Fruit fly (Drosophila melanogaster) whole organism, embryonic: ENCODE results near the gene MESK4.

ENCODE experiments used
- Abd-B ChIP-seq: fragments of 200-800 bp; sonication (Bioruptor generic); optimal IDR thresholded peaks from 2 replicates; lab custom pipeline; 2018; ENCODE audit warnings: missing biosample characterization, mild to moderate bottlenecking, missing genetic modification characterization, moderate library complexity
- Bteb2 ChIP-seq: fragments of 200-800 bp; sonication (Bioruptor generic); optimal IDR thresholded peaks from 2 replicates; lab custom pipeline; 2016; ENCODE audit warnings: missing biosample characterization, missing genetic modification characterization
- CG10209 ChIP-seq: fragments of 200-800 bp; sonication (Bioruptor generic); optimal IDR thresholded peaks from 3 replicates; lab custom pipeline; 2017; ENCODE audit warnings: missing biosample characterization, mild to moderate bottlenecking, missing genetic modification characterization, missing genetic modification reagents
- CG10321 ChIP-seq: fragments of 200-800 bp; sonication (Bioruptor generic); IDR thresholded peaks from 2 replicates; pipeline ENCODE4 v1.3.6; 2022; ENCODE audit warnings: missing biosample characterization, missing genetic modification characterization
- CG11085 ChIP-seq: fragments of 200-800 bp; sonication (Bioruptor generic); IDR thresholded peaks from 2 replicates; pipeline ENCODE4 v1.3.6; 2022; ENCODE audit warnings: missing biosample characterization, missing genetic modification characterization
- CG11695 ChIP-seq: fragments of 200-800 bp; sonication (Bioruptor generic); IDR thresholded peaks from 3 replicates; pipeline ENCODE4 v1.3.6; 2022; ENCODE audit warnings: missing biosample characterization, missing genetic modification characterization
- CG12942 ChIP-seq: fragments of 200-800 bp; sonication (Bioruptor generic); optimal IDR thresholded peaks from 3 replicates; lab custom pipeline; 2016; ENCODE audit warnings: missing biosample characterization, missing genetic modification characterization
- CG14441 ChIP-seq: fragments of 200-800 bp; sonication (Bioruptor generic); IDR thresholded peaks from 2 replicates; pipeline ENCODE4 v1.3.6; 2022; ENCODE audit warnings: missing biosample characterization, missing genetic modification characterization
- CG15011 ChIP-seq: fragments of 200-800 bp; sonication (Bioruptor generic); optimal IDR thresholded peaks from 3 replicates; lab custom pipeline; 2018; ENCODE audit warnings: missing biosample characterization, mild to moderate bottlenecking, missing genetic modification characterization
- CG16863 ChIP-seq: fragments of 200-800 bp; sonication (Bioruptor generic); optimal IDR thresholded peaks from 3 replicates; lab custom pipeline; 2016; ENCODE audit warnings: missing biosample characterization, missing genetic modification characterization
- CG17912 ChIP-seq: fragments of 200-800 bp; sonication (Bioruptor generic); optimal IDR thresholded peaks from 2 replicates; lab custom pipeline; 2018; ENCODE audit warnings: missing biosample characterization, mild to moderate bottlenecking, missing genetic modification characterization
- CG2875 ChIP-seq: fragments of 200-800 bp; sonication (Bioruptor generic); optimal IDR thresholded peaks from 2 replicates; lab custom pipeline; 2017; ENCODE audit warnings: missing biosample characterization, mild to moderate bottlenecking, missing genetic modification characterization, missing genetic modification reagents
- CG43689 ChIP-seq: fragments of 200-800 bp; sonication (Bioruptor generic); IDR thresholded peaks from 2 replicates; pipeline ENCODE4 v1.3.6; 2022; ENCODE audit warnings: missing biosample characterization, missing genetic modification characterization
- CG4404 ChIP-seq: fragments of 200-800 bp; sonication (Bioruptor generic); IDR thresholded peaks from 2 replicates; pipeline ENCODE4 v1.3.6; 2022; ENCODE audit warnings: missing biosample characterization, missing genetic modification characterization
- CG4707 ChIP-seq: fragments of 200-800 bp; sonication (Bioruptor generic); optimal IDR thresholded peaks from 2 replicates; lab custom pipeline; 2018; ENCODE audit warnings: missing biosample characterization, mild to moderate bottlenecking, missing genetic modification characterization, moderate library complexity
- CG4854 ChIP-seq: fragments of 200-800 bp; sonication (Bioruptor generic); optimal IDR thresholded peaks from 2 replicates; lab custom pipeline; 2016; ENCODE audit warnings: missing biosample characterization, missing genetic modification characterization, inconsistent platforms
- CG8388 ChIP-seq: fragments of 200-800 bp; sonication (Bioruptor generic); optimal IDR thresholded peaks from 2 replicates; lab custom pipeline; 2019; ENCODE audit warnings: missing biosample characterization, mild to moderate bottlenecking, missing genetic modification characterization, moderate library complexity
- CG9609 ChIP-seq: fragments of 200-800 bp; sonication (Bioruptor generic); optimal IDR thresholded peaks from 3 replicates; lab custom pipeline; 2016; ENCODE audit warnings: missing biosample characterization, missing genetic modification characterization
- CG9727 ChIP-seq: fragments of 200-800 bp; sonication (Bioruptor generic); optimal IDR thresholded peaks from 3 replicates; lab custom pipeline; 2017; ENCODE audit warnings: missing biosample characterization, mild to moderate bottlenecking, missing genetic modification characterization
- CrebB ChIP-seq: fragments of 200-800 bp; sonication (Bioruptor generic); optimal IDR thresholded peaks from 3 replicates; lab custom pipeline; 2018; ENCODE audit warnings: missing biosample characterization, mild to moderate bottlenecking, missing genetic modification characterization
- Elba2 ChIP-seq: fragments of 200-800 bp; sonication (Bioruptor generic); optimal IDR thresholded peaks from 3 replicates; lab custom pipeline; 2016; ENCODE audit warnings: missing biosample characterization, missing genetic modification characterization
- Gug ChIP-seq: fragments of 200-800 bp; sonication (Bioruptor generic); IDR thresholded peaks from 4 replicates; pipeline ENCODE4 v1.3.6; 2022; ENCODE audit warnings: missing biosample characterization, missing genetic modification characterization
- HLH54F ChIP-seq: fragments of 200-800 bp; sonication (Bioruptor generic); optimal IDR thresholded peaks from 3 replicates; lab custom pipeline; 2016; ENCODE audit warnings: missing biosample characterization, missing genetic modification characterization
- Med ChIP-seq: fragments of 200-800 bp; sonication (Bioruptor generic); peaks from one replicate; lab custom pipeline; 2016; ENCODE audit warnings: missing biosample characterization, missing genetic modification characterization, mild to moderate bottlenecking, inconsistent platforms, moderate library complexity
- Mrtf ChIP-seq: fragments of 200-800 bp; sonication (Bioruptor generic); IDR thresholded peaks from 3 replicates; pipeline ENCODE4 v1.3.6; 2022; ENCODE audit warnings: missing biosample characterization, missing genetic modification characterization
- Side ChIP-seq: fragments of 200-800 bp; sonication (Bioruptor generic); optimal IDR thresholded peaks from 2 replicates; lab custom pipeline; 2016; ENCODE audit warnings: missing biosample characterization, missing genetic modification characterization
- Stat92E ChIP-seq, 3 experiments: fragments of >200 bp in 2 of 3; fragments of 200-800 bp in 1 of 3; sonication (Bioruptor generic) in 1 of 3; optimal IDR thresholded peaks; 2 replicates each; lab custom pipeline; 2017 to 2019; ENCODE audit warnings: missing biosample characterization in 3 of 3, missing genetic modification characterization in 3 of 3, mild to moderate bottlenecking in 1 of 3, moderate library complexity in 1 of 3
- Taf1 ChIP-seq: fragments of 200-800 bp; sonication (Bioruptor generic); IDR thresholded peaks from 2 replicates; pipeline ENCODE4 v1.3.6; 2022; ENCODE audit warnings: missing biosample characterization, missing genetic modification characterization
- abd-A ChIP-seq: fragments of 200-800 bp; sonication (Bioruptor generic); optimal IDR thresholded peaks from 3 replicates; lab custom pipeline; 2019; ENCODE audit warnings: missing biosample characterization, mild to moderate bottlenecking, missing genetic modification characterization, moderate library complexity
- ap ChIP-seq: fragments of 200-800 bp; sonication (Bioruptor generic); IDR thresholded peaks from 2 replicates; pipeline ENCODE4 v1.3.6; 2022; ENCODE audit warnings: missing biosample characterization, missing genetic modification characterization
- bcd ChIP-seq: fragments of 200-800 bp; sonication (Bioruptor generic); optimal IDR thresholded peaks from 2 replicates; lab custom pipeline; 2017; ENCODE audit warnings: missing biosample characterization, mild to moderate bottlenecking, missing genetic modification characterization
- cg ChIP-seq: fragments of 200-800 bp; sonication (Bioruptor generic); optimal IDR thresholded peaks from 3 replicates; lab custom pipeline; 2019; ENCODE audit warnings: missing biosample characterization, mild to moderate bottlenecking, missing genetic modification characterization, moderate library complexity
- chif ChIP-seq, 2 experiments: fragments of 200-800 bp; sonication (Bioruptor generic); optimal IDR thresholded peaks; 3 replicates each; lab custom pipeline; 2016; ENCODE audit warnings: missing biosample characterization in 2 of 2, missing genetic modification characterization in 2 of 2
- corto ChIP-seq: fragments of 200-800 bp; sonication (Bioruptor generic); optimal IDR thresholded peaks from 2 replicates; lab custom pipeline; 2016; ENCODE audit warnings: missing biosample characterization, mild to moderate bottlenecking, missing genetic modification characterization, moderate library complexity
- cwo ChIP-seq: fragments of 200-800 bp; sonication (Bioruptor generic); optimal IDR thresholded peaks from 3 replicates; lab custom pipeline; 2017; ENCODE audit warnings: missing biosample characterization, missing genetic modification characterization, mild to moderate bottlenecking, moderate library complexity, missing genetic modification reagents
- esg ChIP-seq: fragments of 200-800 bp; sonication (Bioruptor generic); conservative IDR thresholded peaks from 2 replicates; pipeline ENCODE4 v1.3.6; 2022; ENCODE audit warnings: missing biosample characterization, missing genetic modification characterization
- fd102C ChIP-seq: fragments of 200-800 bp; sonication (Bioruptor generic); optimal IDR thresholded peaks from 2 replicates; lab custom pipeline; 2018; ENCODE audit warnings: missing biosample characterization, mild to moderate bottlenecking, missing genetic modification characterization, moderate library complexity
- grn ChIP-seq: fragments of 200-800 bp; sonication (Bioruptor generic); optimal IDR thresholded peaks from 3 replicates; lab custom pipeline; 2017; ENCODE audit warnings: missing biosample characterization, missing genetic modification characterization
- gsb-n ChIP-seq: fragments of 200-800 bp; sonication (Bioruptor generic); optimal IDR thresholded peaks from 3 replicates; lab custom pipeline; 2018; ENCODE audit warnings: missing biosample characterization, mild to moderate bottlenecking, missing genetic modification characterization
- gt ChIP-seq: fragments of 200-800 bp; sonication (Bioruptor generic); IDR thresholded peaks from 2 replicates; pipeline ENCODE4 v1.3.6; 2022; ENCODE audit warnings: missing biosample characterization, missing genetic modification characterization
- ind ChIP-seq: fragments of 200-800 bp; sonication (Bioruptor generic); optimal IDR thresholded peaks from 3 replicates; lab custom pipeline; 2016; ENCODE audit warnings: missing biosample characterization, missing genetic modification characterization
- lab ChIP-seq: fragments of 200-800 bp; sonication (Bioruptor generic); optimal IDR thresholded peaks from 3 replicates; lab custom pipeline; 2017; ENCODE audit warnings: missing biosample characterization, missing genetic modification characterization, mild to moderate bottlenecking, moderate library complexity, missing genetic modification reagents
- lola ChIP-seq, 3 experiments: fragments of >200 bp in 2 of 3; fragments of 200-800 bp in 1 of 3; sonication (Bioruptor generic) in 1 of 3; optimal IDR thresholded peaks; 2 replicates each; lab custom pipeline; 2017 to 2019; ENCODE audit warnings: missing biosample characterization in 3 of 3, missing genetic modification characterization in 3 of 3, mild to moderate bottlenecking in 1 of 3, moderate library complexity in 1 of 3
- luna ChIP-seq: fragments of 200-800 bp; sonication (Bioruptor generic); optimal IDR thresholded peaks from 2 replicates; lab custom pipeline; 2016; ENCODE audit warnings: missing biosample characterization, missing genetic modification characterization
- mam ChIP-seq: fragments of 200-800 bp; sonication (Bioruptor generic); optimal IDR thresholded peaks from 3 replicates; lab custom pipeline; 2016; ENCODE audit warnings: missing biosample characterization, missing genetic modification characterization
- oc ChIP-seq: fragments of 200-800 bp; sonication (Bioruptor generic); optimal IDR thresholded peaks from 2 replicates; lab custom pipeline; 2018; ENCODE audit warnings: missing biosample characterization, mild to moderate bottlenecking, missing genetic modification characterization, moderate library complexity
- psq ChIP-seq: fragments of 200-800 bp; sonication (Bioruptor generic); optimal IDR thresholded peaks from 2 replicates; lab custom pipeline; 2017; ENCODE audit warnings: missing biosample characterization, missing genetic modification characterization
- slou ChIP-seq: fragments of 200-800 bp; sonication (Bioruptor generic); optimal IDR thresholded peaks from 3 replicates; lab custom pipeline; 2016; ENCODE audit warnings: missing biosample characterization, missing genetic modification characterization
- sug ChIP-seq: fragments of 200-800 bp; optimal IDR thresholded peaks from 2 replicates; lab custom pipeline; 2019; ENCODE audit warnings: missing biosample characterization, mild to moderate bottlenecking, missing genetic modification characterization, moderate library complexity
- ttk ChIP-seq: fragments of 200-800 bp; sonication (Bioruptor generic); IDR thresholded peaks from 2 replicates; pipeline ENCODE4 v2.1.2; 2022; ENCODE audit warnings: missing biosample characterization, missing genetic modification characterization
- tx ChIP-seq: fragments of 200-800 bp; sonication (Bioruptor generic); optimal IDR thresholded peaks from 2 replicates; lab custom pipeline; 2016; ENCODE audit warnings: missing biosample characterization, missing genetic modification characterization
- wor ChIP-seq: fragments of 200-800 bp; sonication (Bioruptor generic); IDR thresholded peaks from 2 replicates; pipeline ENCODE4 v1.3.6; 2022; ENCODE audit warnings: missing biosample characterization, missing genetic modification characterization

The MESK4 gene

dm6 chr3R:16991781-16992180 is 3.2 kb downstream of the MESK4 start, which contains the start of gene EMC2B (continued):
- no peak for TF ChIP-seq fd102C (GFP tag; lab: Kevin White, UChicago)
- TF ChIP-seq Side (GFP tag; lab: Kevin White, UChicago): peak; percentile 45
- no peak for TF ChIP-seq grn (GFP tag; lab: Kevin White, UChicago)
- TF ChIP-seq Bteb2 (GFP tag; lab: Kevin White, UChicago): peak; percentile 10
- TF ChIP-seq lab (GFP tag; lab: Kevin White, UChicago): peak; percentile 31
- no peak for TF ChIP-seq esg (GFP tag; lab: Robert Waterston, UW)
- peak; percentile 14 for TF ChIP-seq CG8388 (GFP tag; lab: Kevin White, UChicago)
- TF ChIP-seq psq: no peak
- TF ChIP-seq CG2875 (GFP tag; lab: Kevin White, UChicago): no peak
- peak; percentile 34 to 39 for TF ChIP-seq chif (GFP tag; optimal IDR thresholded peaks at IDR 0.05; lab: Kevin White, UChicago)
- TF ChIP-seq gt (GFP tag; lab: Robert Waterston, UW): no peak
- TF ChIP-seq bcd: peak; percentile 34
- TF ChIP-seq tx (GFP tag; lab: Kevin White, UChicago): peak; percentile 13
- no peak for TF ChIP-seq corto (GFP tag; lab: Kevin White, UChicago)
- TF ChIP-seq CG17912: peak; percentile 40
- TF ChIP-seq luna (GFP tag; lab: Kevin White, UChicago): no peak
- TF ChIP-seq ind (GFP tag; lab: Kevin White, UChicago): peak; percentile 36
- no peak for TF ChIP-seq CG4854 (GFP tag; lab: Kevin White, UChicago)
- TF ChIP-seq HLH54F (GFP tag; lab: Kevin White, UChicago): peak; percentile 39
- no peak for TF ChIP-seq abd-A (tag; lab: Kevin White, UChicago)
- TF ChIP-seq Elba2 (GFP tag; lab: Kevin White, UChicago): peak; percentile 78
- peak; percentile 41 for TF ChIP-seq CG9609 (GFP tag; lab: Kevin White, UChicago)
- no peak for TF ChIP-seq CG16863 (GFP tag; lab: Kevin White, UChicago)
- no peak for TF ChIP-seq CG10209 (GFP tag; lab: Kevin White, UChicago)
- TF ChIP-seq oc (tag; lab: Kevin White, UChicago): no peak
- TF ChIP-seq wor (GFP tag; lab: Robert Waterston, UW): no peak
- no peak for TF ChIP-seq CG4707 (GFP tag; lab: Kevin White, UChicago)
- TF ChIP-seq cwo (GFP tag; lab: Kevin White, UChicago): no peak
- TF ChIP-seq CG12942 (GFP tag; lab: Kevin White, UChicago): no peak
- no peak for TF ChIP-seq Mrtf (GFP tag; lab: Robert Waterston, UW)
- TF ChIP-seq CG11695 (GFP tag; lab: Robert Waterston, UW): no peak
- TF ChIP-seq cg (GFP tag; lab: Kevin White, UChicago): no peak
- TF ChIP-seq Taf1: no peak
- TF ChIP-seq gsb-n (tag; lab: Kevin White, UChicago): peak; percentile 5
- peak; percentile 43; the same call in 2 of the 4 replicates for TF ChIP-seq Gug (GFP tag; lab: Robert Waterston, UW)
- peak in 1 of 3 experiments; percentile 16 for TF ChIP-seq lola (GFP tag; optimal IDR thresholded peaks at IDR 0.05; lab: Kevin White, UChicago)
- peak; percentile 56 for TF ChIP-seq mam
- no peak for TF ChIP-seq slou
- TF ChIP-seq Med (GFP tag; lab: Kevin White, UChicago): peak; percentile 83
- no peak for TF ChIP-seq CG43689
- TF ChIP-seq Stat92E (GFP tag; optimal IDR thresholded peaks at IDR 0.05; lab: Kevin White, UChicago): no peak
- TF ChIP-seq CG10321 (GFP tag; lab: Robert Waterston, UW): no peak
- TF ChIP-seq Abd-B (GFP tag; lab: Kevin White, UChicago): peak; percentile 62
- no peak for TF ChIP-seq ap (GFP tag; lab: Robert Waterston, UW)
- TF ChIP-seq CG9727 (GFP tag; lab: Kevin White, UChicago): peak; percentile 16
- no peak for TF ChIP-seq CrebB (tag; lab: Kevin White, UChicago)
- no peak for TF ChIP-seq ttk
- TF ChIP-seq CG11085 (GFP tag; lab: Robert Waterston, UW): no peak
- no peak for TF ChIP-seq CG4404 (GFP tag; lab: Robert Waterston, UW)
- no peak for TF ChIP-seq CG14441 (GFP tag; lab: Robert Waterston, UW)
- TF ChIP-seq CG15011: no peak
- TF ChIP-seq sug (tag; lab: Kevin White, UChicago): peak; percentile 33
